Fruit fly (Drosophila melanogaster): Measurements from ENCODE around the gene CG32204.
A peak's percentile ranks its signal among the peaks of the same experiment; 100 is the strongest.

The CG32204 gene

DNA sequence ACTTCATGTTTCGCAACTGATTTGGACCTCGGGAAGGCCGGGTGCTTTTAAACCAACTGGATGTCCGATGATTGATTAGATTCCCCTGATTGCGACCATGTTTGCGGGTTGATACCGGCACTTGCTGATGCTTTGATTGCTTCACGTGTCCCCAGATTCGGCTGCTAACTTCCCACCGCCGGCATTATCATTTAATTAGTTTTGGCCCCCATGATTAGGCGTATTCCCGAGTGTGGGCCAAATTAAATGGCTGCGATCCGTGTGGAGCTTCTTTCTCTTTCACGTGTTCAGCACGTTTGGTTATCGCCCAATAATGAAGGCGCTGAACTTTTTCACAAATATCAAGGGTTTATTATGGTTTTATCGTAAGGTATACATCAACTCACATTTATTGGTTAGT, 23.8 kb downstream of the CG32204 start, which contains the start of gene CG3819:
TSS of gene CG3819 (minus strand) at position 23 of the 400 bp plus-strand sequence.
- TF ChIP-seq scrt (GFP tag; optimal IDR thresholded peaks at IDR 0.05) (no peak), mirr (GFP tag; optimal IDR thresholded peaks at IDR 0.05) (peak; percentile 71), exex (tag; optimal IDR thresholded peaks at IDR 0.05) (peak; percentile 83), CG18599 (GFP tag; optimal IDR thresholded peaks at IDR 0.05) (peak; percentile 4), grn (GFP tag; optimal IDR thresholded peaks at IDR 0.05) (peak; percentile 82), cwo (GFP tag; optimal IDR thresholded peaks at IDR 0.05) (peak; percentile 94), Stat92E (GFP tag; optimal IDR thresholded peaks at IDR 0.05) (no peak)

DNA sequence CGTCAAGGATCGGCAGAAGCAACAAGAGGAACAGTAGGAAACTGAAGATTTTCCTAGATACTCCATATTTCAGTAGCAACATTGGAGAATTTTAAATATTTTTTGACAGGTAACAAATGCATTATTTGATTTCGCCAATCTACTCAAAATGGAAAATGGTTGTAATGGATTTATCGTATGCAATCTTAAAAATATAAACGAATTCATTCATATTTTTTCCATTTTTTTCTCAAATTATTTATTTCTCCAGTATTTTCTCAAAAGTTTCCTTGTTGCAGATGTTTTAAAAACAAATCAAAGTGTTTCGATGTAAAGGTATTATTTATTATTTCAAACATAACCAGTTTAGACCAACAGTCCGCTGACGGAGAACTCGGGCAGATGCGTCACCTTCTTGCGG, 25.6 kb downstream of the CG32204 start, which contains the start of gene CG18223:
TSS of gene CG18223 (minus strand) at position 101 of the 400 bp plus-strand sequence.
- TF ChIP-seq so (GFP tag; IDR thresholded peaks at IDR 0.05), result no peak
- no peak for TF ChIP-seq CG10274 (GFP tag; optimal IDR thresholded peaks at IDR 0.05)
- no peak for TF ChIP-seq wor (GFP tag; IDR thresholded peaks at IDR 0.05)
- TF ChIP-seq tap (tag; optimal IDR thresholded peaks at IDR 0.05), result no peak
- TF ChIP-seq ci (GFP tag; IDR thresholded peaks at IDR 0.05), result no peak
- no peak for TF ChIP-seq H2.0 (GFP tag; IDR thresholded peaks at IDR 0.05)
- TF ChIP-seq shn (GFP tag; optimal IDR thresholded peaks at IDR 0.05), result no peak
- no peak for TF ChIP-seq CG9932 (GFP tag; IDR thresholded peaks at IDR 0.05)
- no peak for TF ChIP-seq CG2116 (GFP tag; optimal IDR thresholded peaks at IDR 0.05)
- no peak for TF ChIP-seq MESR4 (GFP tag; optimal IDR thresholded peaks at IDR 0.05)
- TF ChIP-seq CG43689 (GFP tag; IDR thresholded peaks at IDR 0.05), result no peak
- no peak for TF ChIP-seq toy (GFP tag; IDR thresholded peaks at IDR 0.05)
- TF ChIP-seq abd-A (tag; optimal IDR thresholded peaks at IDR 0.05), result no peak
- no peak for TF ChIP-seq zen (tag; optimal IDR thresholded peaks at IDR 0.05)
- no peak for TF ChIP-seq Camta (GFP tag; optimal IDR thresholded peaks at IDR 0.05)
- TF ChIP-seq CG18619 (GFP tag; optimal IDR thresholded peaks at IDR 0.05), result no peak
- TF ChIP-seq CG2889 (GFP tag; IDR thresholded peaks at IDR 0.05), result no peak

DNA sequence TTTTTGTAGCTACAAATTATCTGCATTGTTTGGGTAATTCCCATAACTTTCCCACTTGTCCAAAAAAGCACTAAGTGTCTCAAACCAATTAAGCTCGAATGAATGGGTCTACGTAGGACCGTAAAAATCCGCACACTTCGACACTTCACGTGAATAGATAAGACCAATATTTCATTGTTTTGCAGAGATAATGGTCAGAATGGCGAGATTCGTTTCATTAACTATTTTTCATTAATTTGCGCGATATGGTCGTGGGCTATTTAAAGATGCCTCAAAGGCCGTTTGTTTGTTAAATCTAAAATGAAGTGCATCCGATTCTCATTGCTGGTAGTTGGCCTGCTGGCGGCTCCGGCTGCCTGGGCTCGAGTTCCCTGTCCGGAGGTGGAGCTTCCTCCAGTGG, 28.6 kb downstream of the CG32204 start, which contains the start of gene CG6839:
TSS of gene CG6839 (plus strand) at position 301 of the 400 bp plus-strand sequence.
- no peak for TF ChIP-seq Dref (GFP tag; IDR thresholded peaks at IDR 0.05)
- no peak for TF ChIP-seq CG30020 (tag; optimal IDR thresholded peaks at IDR 0.05)
- peak; percentile 43 for TF ChIP-seq mirr (GFP tag; optimal IDR thresholded peaks at IDR 0.05)
- TF ChIP-seq HLH4C (GFP tag; IDR thresholded peaks at IDR 0.05; ENCODE audit: partially characterized antibody), result no peak
- TF ChIP-seq Jarid2 (GFP tag; optimal IDR thresholded peaks at IDR 0.05), result no peak
- TF ChIP-seq exex (tag; optimal IDR thresholded peaks at IDR 0.05), result peak; percentile 75
- no peak for TF ChIP-seq CG7372 (GFP tag; IDR thresholded peaks at IDR 0.05)
- no peak for TF ChIP-seq Xbp1 (GFP tag; optimal IDR thresholded peaks at IDR 0.05)
- no peak for TF ChIP-seq MTF-1 (GFP tag; optimal IDR thresholded peaks at IDR 0.05; ENCODE audit: borderline replicate concordance)
- no peak for TF ChIP-seq sug (tag; optimal IDR thresholded peaks at IDR 0.05)
- TF ChIP-seq Hey (tag; optimal IDR thresholded peaks at IDR 0.05), result peak; percentile 29
- TF ChIP-seq cwo (GFP tag; optimal IDR thresholded peaks at IDR 0.05), result peak; percentile 18
- TF ChIP-seq CG15269 (tag; optimal IDR thresholded peaks at IDR 0.05), result no peak
- TF ChIP-seq Ssrp (tag; optimal IDR thresholded peaks at IDR 0.05), result no peak
- no peak for TF ChIP-seq h (optimal IDR thresholded peaks at IDR 0.05)
- no peak for TF ChIP-seq Poxn (GFP tag; IDR thresholded peaks at IDR 0.05)

All from whole organism, embryonic.